Worm (Caenorhabditis elegans): ENCODE data around the gene ZK1098.9.

DNA sequence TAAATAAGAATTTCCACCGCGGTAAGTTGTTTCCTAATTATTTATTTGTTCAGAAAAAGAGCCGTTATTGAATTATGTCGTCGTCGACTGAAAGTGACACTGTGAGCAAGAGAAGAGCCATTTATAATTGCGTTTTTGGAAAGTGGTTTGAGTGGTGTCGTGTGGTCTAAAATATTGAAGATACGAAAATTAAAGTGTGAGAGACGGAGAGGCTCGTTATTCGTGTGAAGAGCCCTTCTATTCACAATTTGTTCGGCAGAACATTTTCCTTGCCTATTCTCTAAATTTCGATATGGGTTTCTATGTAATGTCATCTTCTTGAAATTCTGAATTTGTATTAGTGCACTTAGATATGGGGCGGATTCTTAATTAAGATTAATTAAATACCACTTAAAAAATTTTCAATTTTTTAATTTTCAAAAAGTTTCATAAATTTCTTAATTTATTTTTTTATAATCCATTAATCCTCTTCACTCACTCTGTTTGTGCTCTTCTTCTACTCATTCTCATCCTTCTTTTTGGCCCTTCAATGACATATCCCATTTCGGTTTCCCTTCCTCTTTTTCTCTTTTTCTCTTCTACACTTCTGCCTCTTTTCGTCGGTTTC, 34.4 kb upstream of the ZK1098.9 start:
- no peak for TF ChIP-seq ets-7 (tag; optimal IDR thresholded peaks at IDR 0.05)
- TF ChIP-seq ama-1 (optimal IDR thresholded peaks at IDR 0.05), result no peak
- no peak for TF ChIP-seq pes-1 (GFP tag; IDR thresholded peaks at IDR 0.05)
- TF ChIP-seq ceh-36 (tag; optimal IDR thresholded peaks at IDR 0.05), result no peak
- no peak for TF ChIP-seq ceh-13 (GFP tag; optimal IDR thresholded peaks at IDR 0.05)
- TF ChIP-seq F13C5.2 (tag; optimal IDR thresholded peaks at IDR 0.05), result no peak

Measured in whole organism, early embryonic.